Fruit fly (Drosophila melanogaster) Kc167 (cell line): ENCODE measurements around the gene shps.

Experiments used
- psq ChIP-seq: fragments of >200 bp; optimal IDR thresholded peaks from 2 replicates; lab custom pipeline; 2017; ENCODE audit warnings: missing external identifiers
- ttk ChIP-seq: sonication (Bioruptor generic); optimal IDR thresholded peaks from 2 replicates; lab custom pipeline; 2017; ENCODE audit warnings: missing external identifiers

- TF ChIP-seq ttk (lab: Kevin White, UChicago) (no peak), psq (lab: Kevin White, UChicago) (no peak)
These were observed 12.4 kb upstream of the shps start for dm6 chr3R:24266786-24267579.
